ENCODE assay signal across 3 worm cellular contexts in the genomic region with DNA sequence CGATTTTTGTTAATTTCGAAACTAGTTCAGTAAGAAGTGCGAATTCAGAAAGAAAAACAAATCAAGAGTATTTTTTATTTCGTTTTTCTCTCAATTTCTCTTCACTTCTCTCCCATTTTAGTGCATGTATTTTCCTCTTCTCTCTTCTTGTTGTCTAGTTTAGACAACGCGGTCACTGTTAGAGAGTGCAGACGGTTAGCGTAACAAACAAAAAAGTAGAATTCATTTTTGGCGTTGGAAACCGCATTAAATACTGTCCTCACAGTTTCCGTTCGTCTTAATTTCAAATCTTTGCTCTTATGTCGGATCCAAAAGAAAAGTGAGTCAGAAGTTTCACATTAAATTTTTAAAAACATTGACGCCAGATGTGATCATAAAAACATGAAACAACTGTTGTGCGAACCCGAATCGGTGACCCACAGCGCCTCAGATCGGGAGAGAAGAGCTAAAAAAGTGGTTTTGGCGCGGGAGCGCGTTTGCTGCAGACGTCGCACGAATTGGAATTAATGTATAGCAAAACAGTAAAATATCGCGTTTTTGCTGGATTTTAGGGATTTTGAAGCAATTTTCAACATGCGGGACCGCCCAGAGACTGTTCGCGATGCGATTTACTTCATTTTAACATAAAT.
A peak's percentile ranks its signal among the peaks of the same experiment; 100 is the strongest.
TF ChIP-seq lines count a peak whose summit lies in the region.

Gene srp-7, plus strand, starts transcription at position 213 of the 629 bp plus-strand sequence.

TF ChIP-seq in whole organism, L1 larva, 84 proteins besides CTCF, POLR2A, EP300 and RAD21 (continued from another document):
- TF ChIP-seq unc-62 (GFP tag; optimal IDR thresholded peaks at IDR 0.05; lab: Kevin White, UChicago) (no peak), lin-13 (GFP tag; optimal IDR thresholded peaks at IDR 0.05; lab: Kevin White, UChicago) (no peak), isw-1 (GFP tag; IDR thresholded peaks at IDR 0.05; lab: Robert Waterston, UW) (peak; percentile 12; the same call in 1 of the 2 replicates), ztf-4 (tag; optimal IDR thresholded peaks at IDR 0.05; lab: Kevin White, UChicago) (no peak), lir-3 (tag; optimal IDR thresholded peaks at IDR 0.05; lab: Kevin White, UChicago; ENCODE audit: poor library complexity) (no peak), ces-1 (GFP tag; optimal IDR thresholded peaks at IDR 0.05; lab: Kevin White, UChicago) (no peak), egl-27 (tag; optimal IDR thresholded peaks at IDR 0.05; lab: Kevin White, UChicago) (no peak), nhr-90 (tag; optimal IDR thresholded peaks at IDR 0.05; lab: Kevin White, UChicago; ENCODE audit: poor library complexity) (no peak), hlh-17 (GFP tag; optimal IDR thresholded peaks at IDR 0.05; lab: Kevin White, UChicago; ENCODE audit: borderline replicate concordance) (no peak), efl-3 (GFP tag; optimal IDR thresholded peaks at IDR 0.05; lab: Kevin White, UChicago) (no peak), nhr-85 (tag; lab: Kevin White, UChicago) (peak; percentile 40), hlh-4 (tag; optimal IDR thresholded peaks at IDR 0.05; lab: Kevin White, UChicago) (no peak), ets-5 (GFP tag; IDR thresholded peaks at IDR 0.05; lab: Robert Waterston, UW) (no peak), aha-1 (tag; optimal IDR thresholded peaks at IDR 0.05; lab: Kevin White, UChicago) (no peak), vab-15 (tag; optimal IDR thresholded peaks at IDR 0.05; lab: Kevin White, UChicago) (no peak), C04F5.9 (tag; optimal IDR thresholded peaks at IDR 0.05; lab: Kevin White, UChicago) (no peak), grh-1 (GFP tag; IDR thresholded peaks at IDR 0.05; lab: Robert Waterston, UW) (no peak), nhr-19 (GFP tag; conservative IDR thresholded peaks at IDR 0.05; lab: Robert Waterston, UW) (peak; percentile 74), egl-13 (tag; optimal IDR thresholded peaks at IDR 0.05; lab: Kevin White, UChicago) (no peak), ceh-82 (tag; optimal IDR thresholded peaks at IDR 0.05; lab: Kevin White, UChicago) (peak in 1 of 3 experiments; percentile 28), ceh-88 (GFP tag; IDR thresholded peaks at IDR 0.05; lab: Robert Waterston, UW) (0 out of 2 replicates have a peak, but pooled peaks have one; percentile 19), nhr-12 (tag; optimal IDR thresholded peaks at IDR 0.05; lab: Kevin White, UChicago) (no peak), ceh-63 (GFP tag; optimal IDR thresholded peaks at IDR 0.05; lab: Kevin White, UChicago) (no peak), mef-2 (tag; optimal IDR thresholded peaks at IDR 0.05; lab: Kevin White, UChicago) (no peak), lin-14 (GFP tag; optimal IDR thresholded peaks at IDR 0.05; lab: Kevin White, UChicago) (peak; percentile 68), pag-3 (tag; optimal IDR thresholded peaks at IDR 0.05; lab: Kevin White, UChicago; ENCODE audit: borderline replicate concordance, insufficient read depth) (no peak), nhr-71 (tag; optimal IDR thresholded peaks at IDR 0.05; lab: Kevin White, UChicago) (peak; percentile 32), Y116A8C.19 (tag; optimal IDR thresholded peaks at IDR 0.05; lab: Kevin White, UChicago; ENCODE audit: borderline replicate concordance) (no peak), blmp-1 (tag; optimal IDR thresholded peaks at IDR 0.05; lab: Kevin White, UChicago) (peak; percentile 56), sptf-1 (tag; optimal IDR thresholded peaks at IDR 0.05; lab: Kevin White, UChicago) (no peak), nhr-20 (tag; optimal IDR thresholded peaks at IDR 0.05; lab: Kevin White, UChicago) (peak; percentile 35), fkh-10 (GFP tag; optimal IDR thresholded peaks at IDR 0.05; lab: Kevin White, UChicago) (no peak), rnt-1 (tag; optimal IDR thresholded peaks at IDR 0.05; lab: Kevin White, UChicago) (peak; percentile 58)
TF ChIP-seq in whole organism, L1 larva: peak in this region for 13.

TF ChIP-seq in whole organism, L4 larva, 104 proteins besides CTCF, POLR2A, EP300 and RAD21 (continued from another document and continues in another):
- no peak for TF ChIP-seq pqm-1 (tag; optimal IDR thresholded peaks at IDR 0.05; lab: Kevin White, UChicago)
- TF ChIP-seq snpc-1.2 (GFP tag; IDR thresholded peaks at IDR 0.05; lab: Robert Waterston, UW): no peak
- no peak for TF ChIP-seq mep-1 (tag; optimal IDR thresholded peaks at IDR 0.05; lab: Kevin White, UChicago)
- TF ChIP-seq snpc-4 (tag; optimal IDR thresholded peaks at IDR 0.05; lab: Kevin White, UChicago): no peak
- TF ChIP-seq mdl-1 (tag; optimal IDR thresholded peaks at IDR 0.05; lab: Kevin White, UChicago): no peak
- TF ChIP-seq madf-5 (GFP tag; IDR thresholded peaks at IDR 0.05; lab: Robert Waterston, UW): no peak
- no peak for TF ChIP-seq ceh-62 (tag; optimal IDR thresholded peaks at IDR 0.05; lab: Kevin White, UChicago)
- TF ChIP-seq F37D6.2 (tag; optimal IDR thresholded peaks at IDR 0.05; lab: Kevin White, UChicago): no peak
- TF ChIP-seq lim-7 (GFP tag; IDR thresholded peaks at IDR 0.05; lab: Robert Waterston, UW): no peak
- TF ChIP-seq dmd-9 (GFP tag; IDR thresholded peaks at IDR 0.05; lab: Robert Waterston, UW): no peak
- no peak for TF ChIP-seq T20F7.1 (GFP tag; optimal IDR thresholded peaks at IDR 0.05; lab: Kevin White, UChicago)
- TF ChIP-seq T26A8.4 (GFP tag; IDR thresholded peaks at IDR 0.05; lab: Robert Waterston, UW): no peak
- TF ChIP-seq mxl-2 (GFP tag; conservative IDR thresholded peaks at IDR 0.05; lab: Robert Waterston, UW): no peak
- peak; percentile 5 for TF ChIP-seq mxl-3 (GFP tag; optimal IDR thresholded peaks at IDR 0.05; lab: Kevin White, UChicago)
- no peak for TF ChIP-seq ctbp-1 (GFP tag; IDR thresholded peaks at IDR 0.05; lab: Robert Waterston, UW)
- no peak for TF ChIP-seq tra-1 (GFP tag; IDR thresholded peaks at IDR 0.05; lab: Robert Waterston, UW)
- no peak for TF ChIP-seq Y105C5A.15 (GFP tag; IDR thresholded peaks at IDR 0.05; lab: Robert Waterston, UW)
- no peak for TF ChIP-seq aly-2 (tag; optimal IDR thresholded peaks at IDR 0.05; lab: Kevin White, UChicago)
- no peak for TF ChIP-seq mdt-29 (GFP tag; IDR thresholded peaks at IDR 0.05; lab: Robert Waterston, UW)
- no peak for TF ChIP-seq ZK337.2 (GFP tag; IDR thresholded peaks at IDR 0.05; lab: Robert Waterston, UW)
- no peak for TF ChIP-seq F44E2.7 (GFP tag; IDR thresholded peaks at IDR 0.05; lab: Robert Waterston, UW)
- TF ChIP-seq tag-97 (GFP tag; IDR thresholded peaks at IDR 0.05; lab: Robert Waterston, UW): no peak
- TF ChIP-seq skn-1 (tag; optimal IDR thresholded peaks at IDR 0.05; lab: Kevin White, UChicago): no peak
- no peak for TF ChIP-seq lin-29 (GFP tag; IDR thresholded peaks at IDR 0.05; lab: Robert Waterston, UW)
- TF ChIP-seq lsy-2 (tag; optimal IDR thresholded peaks at IDR 0.05; lab: Kevin White, UChicago): peak in 1 of 2 experiments; percentile 36
- 0 out of 2 replicates have a peak, but pooled peaks have one; percentile 15 for TF ChIP-seq ceh-20 (GFP tag; IDR thresholded peaks at IDR 0.05; lab: Robert Waterston, UW)
- TF ChIP-seq gei-8 (GFP tag; optimal IDR thresholded peaks at IDR 0.05; lab: Kevin White, UChicago): no peak
- TF ChIP-seq hlh-30 (tag; optimal IDR thresholded peaks at IDR 0.05; lab: Kevin White, UChicago; ENCODE audit: insufficient read depth): peak; percentile 0
- no peak for TF ChIP-seq daf-8 (GFP tag; IDR thresholded peaks at IDR 0.05; lab: Robert Waterston, UW)
- no peak for TF ChIP-seq F49E8.2 (tag; optimal IDR thresholded peaks at IDR 0.05; lab: Kevin White, UChicago; ENCODE audit: borderline replicate concordance)
- TF ChIP-seq set-16 (GFP tag; IDR thresholded peaks at IDR 0.05; lab: Robert Waterston, UW): no peak
- no peak for TF ChIP-seq zfp-3 (GFP tag; conservative IDR thresholded peaks at IDR 0.05; lab: Robert Waterston, UW)
- no peak for TF ChIP-seq nhr-11 (tag; optimal IDR thresholded peaks at IDR 0.05; lab: Kevin White, UChicago)
- no peak for TF ChIP-seq ZK546.5 (tag; optimal IDR thresholded peaks at IDR 0.05; lab: Kevin White, UChicago)
- TF ChIP-seq Y48G9A.11 (GFP tag; IDR thresholded peaks at IDR 0.05; lab: Robert Waterston, UW): no peak
- no peak for TF ChIP-seq dpl-1 (GFP tag; optimal IDR thresholded peaks at IDR 0.05; lab: Kevin White, UChicago)
- peak; percentile 89 for TF ChIP-seq lin-38 (GFP tag; IDR thresholded peaks at IDR 0.05; lab: Robert Waterston, UW)
- no peak for TF ChIP-seq ztf-7 (tag; optimal IDR thresholded peaks at IDR 0.05; lab: Kevin White, UChicago)
- no peak for TF ChIP-seq cey-2 (tag; optimal IDR thresholded peaks at IDR 0.05; lab: Kevin White, UChicago; ENCODE audit: borderline replicate concordance, insufficient read depth)
- TF ChIP-seq zag-1 (tag; optimal IDR thresholded peaks at IDR 0.05; lab: Kevin White, UChicago): no peak
- TF ChIP-seq spr-1 (tag; optimal IDR thresholded peaks at IDR 0.05; lab: Kevin White, UChicago): no peak
- TF ChIP-seq madf-9 (GFP tag; conservative IDR thresholded peaks at IDR 0.05; lab: Robert Waterston, UW): 0 out of 2 replicates have a peak, but pooled peaks have one; percentile 25
- peak; percentile 64 for TF ChIP-seq dve-1 (tag; optimal IDR thresholded peaks at IDR 0.05; lab: Kevin White, UChicago; ENCODE audit: insufficient read depth)
- TF ChIP-seq pha-4 (GFP tag; IDR thresholded peaks at IDR 0.05; lab: Robert Waterston, UW): no peak
- TF ChIP-seq pha-4 (tag; optimal IDR thresholded peaks at IDR 0.05; lab: Kevin White, UChicago): no peak
- TF ChIP-seq ces-1 (GFP tag; optimal IDR thresholded peaks at IDR 0.05; lab: Kevin White, UChicago): no peak
- TF ChIP-seq dmd-6 (GFP tag; IDR thresholded peaks at IDR 0.05; lab: Robert Waterston, UW): peak; percentile 47; the same call in 1 of the 2 replicates
- TF ChIP-seq nhr-77 (tag; optimal IDR thresholded peaks at IDR 0.05; lab: Kevin White, UChicago): no peak
- no peak for TF ChIP-seq vab-7 (GFP tag; IDR thresholded peaks at IDR 0.05; lab: Robert Waterston, UW)

TF ChIP-seq in whole organism, young adult, 124 proteins besides CTCF, POLR2A, EP300 and RAD21 (continued from another document and continues in another):
- no peak for TF ChIP-seq aptf-3 (GFP tag; IDR thresholded peaks at IDR 0.05; lab: Robert Waterston, UW)
- TF ChIP-seq unc-130 (GFP tag; optimal IDR thresholded peaks at IDR 0.05; lab: Kevin White, UChicago): no peak
- TF ChIP-seq Y67H2A.10 (GFP tag; conservative IDR thresholded peaks at IDR 0.05; lab: Robert Waterston, UW): 0 out of 2 replicates have a peak, but pooled peaks have one; percentile 24
- TF ChIP-seq F37B4.10 (GFP tag; IDR thresholded peaks at IDR 0.05; lab: Robert Waterston, UW): no peak
- no peak for TF ChIP-seq sdz-38 (tag; optimal IDR thresholded peaks at IDR 0.05; lab: Kevin White, UChicago)
- TF ChIP-seq ceh-27 (GFP tag; optimal IDR thresholded peaks at IDR 0.05; lab: Kevin White, UChicago): no peak
- TF ChIP-seq F39B2.1 (GFP tag; IDR thresholded peaks at IDR 0.05; lab: Robert Waterston, UW): no peak
- TF ChIP-seq chd-7 (tag; optimal IDR thresholded peaks at IDR 0.05; lab: Kevin White, UChicago): no peak
- TF ChIP-seq dox-1 (GFP tag; IDR thresholded peaks at IDR 0.05; lab: Robert Waterston, UW): no peak; the same call in 1 of the 2 replicates
- TF ChIP-seq snpc-1.3 (tag; optimal IDR thresholded peaks at IDR 0.05; lab: Kevin White, UChicago; ENCODE audit: insufficient read depth): no peak
- TF ChIP-seq ZK185.1 (tag; optimal IDR thresholded peaks at IDR 0.05; lab: Kevin White, UChicago; ENCODE audit: poor library complexity, severe bottlenecking): no peak
- TF ChIP-seq T07F8.4 (tag; optimal IDR thresholded peaks at IDR 0.05; lab: Kevin White, UChicago): no peak
- no peak for TF ChIP-seq repo-1 (tag; optimal IDR thresholded peaks at IDR 0.05; lab: Kevin White, UChicago)
- peak; percentile 47; the same call in 1 of the 2 replicates for TF ChIP-seq D2030.7 (GFP tag; IDR thresholded peaks at IDR 0.05; lab: Robert Waterston, UW)
- no peak for TF ChIP-seq snpc-4 (GFP tag; optimal IDR thresholded peaks at IDR 0.05; lab: Kevin White, UChicago)
- TF ChIP-seq snpc-4 (tag; optimal IDR thresholded peaks at IDR 0.05; lab: Kevin White, UChicago): no peak
- no peak for TF ChIP-seq hlh-26 (GFP tag; conservative IDR thresholded peaks at IDR 0.05; lab: Robert Waterston, UW)
- TF ChIP-seq tbp1 (GFP tag; optimal IDR thresholded peaks at IDR 0.05; lab: Kevin White, UChicago): no peak
- TF ChIP-seq C06A6.2 (GFP tag; conservative IDR thresholded peaks at IDR 0.05; lab: Robert Waterston, UW): 0 out of 2 replicates have a peak, but pooled peaks have one; percentile 20
- TF ChIP-seq F55B11.4 (tag; optimal IDR thresholded peaks at IDR 0.05; lab: Kevin White, UChicago; ENCODE audit: borderline replicate concordance, insufficient read depth): no peak
- no peak for TF ChIP-seq lsy-27 (tag; optimal IDR thresholded peaks at IDR 0.05; lab: Kevin White, UChicago; ENCODE audit: borderline replicate concordance, insufficient read depth)
- no peak for TF ChIP-seq B0035.1 (tag; optimal IDR thresholded peaks at IDR 0.05; lab: Kevin White, UChicago)
- no peak for TF ChIP-seq ztf-18 (tag; optimal IDR thresholded peaks at IDR 0.05; lab: Kevin White, UChicago)
- no peak for TF ChIP-seq F22D6.2 (tag; optimal IDR thresholded peaks at IDR 0.05; lab: Kevin White, UChicago)
- no peak for TF ChIP-seq bed-1 (GFP tag; IDR thresholded peaks at IDR 0.05; lab: Robert Waterston, UW)
- TF ChIP-seq let-607 (tag; optimal IDR thresholded peaks at IDR 0.05; lab: Kevin White, UChicago): no peak
- no peak for TF ChIP-seq ccch-3 (GFP tag; optimal IDR thresholded peaks at IDR 0.05; lab: Kevin White, UChicago)
- no peak for TF ChIP-seq snpc-3.4 (tag; optimal IDR thresholded peaks at IDR 0.05; lab: Kevin White, UChicago)
- TF ChIP-seq cebp-2 (GFP tag; IDR thresholded peaks at IDR 0.05; lab: Robert Waterston, UW): no peak
- peak; percentile 26 for TF ChIP-seq ztf-26 (tag; optimal IDR thresholded peaks at IDR 0.05; lab: Kevin White, UChicago)
- TF ChIP-seq F57A8.1 (GFP tag; optimal IDR thresholded peaks at IDR 0.05; lab: Kevin White, UChicago): no peak
- no peak for TF ChIP-seq nfya-2 (GFP tag; IDR thresholded peaks at IDR 0.05; lab: Robert Waterston, UW)
- no peak for TF ChIP-seq nfyb-1 (GFP tag; IDR thresholded peaks at IDR 0.05; lab: Robert Waterston, UW)
- TF ChIP-seq T26A5.8 (tag; optimal IDR thresholded peaks at IDR 0.05; lab: Kevin White, UChicago): no peak
- no peak for TF ChIP-seq ceh-58 (GFP tag; IDR thresholded peaks at IDR 0.05; lab: Robert Waterston, UW)
- no peak for TF ChIP-seq madf-8 (GFP tag; conservative IDR thresholded peaks at IDR 0.05; lab: Robert Waterston, UW)
- TF ChIP-seq F52B5.7 (tag; optimal IDR thresholded peaks at IDR 0.05; lab: Kevin White, UChicago): no peak
- no peak for TF ChIP-seq lin-35 (GFP tag; optimal IDR thresholded peaks at IDR 0.05; lab: Kevin White, UChicago)
- TF ChIP-seq lir-1 (GFP tag; conservative IDR thresholded peaks at IDR 0.05; lab: Robert Waterston, UW): no peak
- TF ChIP-seq hmg-1.2 (GFP tag; IDR thresholded peaks at IDR 0.05; lab: Robert Waterston, UW): peak; percentile 70; the same call in 1 of the 2 replicates
- no peak for TF ChIP-seq unc-62 (GFP tag; optimal IDR thresholded peaks at IDR 0.05; lab: Kevin White, UChicago)
- TF ChIP-seq egl-44 (GFP tag; IDR thresholded peaks at IDR 0.05; lab: Robert Waterston, UW): no peak
- no peak for TF ChIP-seq ceh-79 (tag; optimal IDR thresholded peaks at IDR 0.05; lab: Kevin White, UChicago)
- no peak for TF ChIP-seq nhr-27 (tag; optimal IDR thresholded peaks at IDR 0.05; lab: Kevin White, UChicago)
- peak; percentile 75 for TF ChIP-seq cebp-1 (GFP tag; IDR thresholded peaks at IDR 0.05; lab: Robert Waterston, UW)
- no peak for TF ChIP-seq cebp-1 (tag; optimal IDR thresholded peaks at IDR 0.05; lab: Kevin White, UChicago)
- no peak for TF ChIP-seq attf-6 (GFP tag; IDR thresholded peaks at IDR 0.05; lab: Robert Waterston, UW)
- TF ChIP-seq egrh-3 (GFP tag; IDR thresholded peaks at IDR 0.05; lab: Robert Waterston, UW): peak; percentile 33; the same call in 1 of the 2 replicates
- 0 out of 2 replicates have a peak, but pooled peaks have one; percentile 28 for TF ChIP-seq madf-6 (GFP tag; IDR thresholded peaks at IDR 0.05; lab: Robert Waterston, UW)
- TF ChIP-seq Y79H2A.3 (GFP tag; conservative IDR thresholded peaks at IDR 0.05; lab: Robert Waterston, UW): no peak
- TF ChIP-seq lin-26 (GFP tag; IDR thresholded peaks at IDR 0.05; lab: Robert Waterston, UW): peak; percentile 55; the same call in 1 of the 2 replicates
- peak; percentile 60 for TF ChIP-seq attf-3 (GFP tag; conservative IDR thresholded peaks at IDR 0.05; lab: Robert Waterston, UW)
- 0 out of 2 replicates have a peak, but pooled peaks have one; percentile 44 for TF ChIP-seq ztf-25 (GFP tag; IDR thresholded peaks at IDR 0.05; lab: Robert Waterston, UW)
